Fruit fly (Drosophila melanogaster) whole organism, embryonic: ENCODE results near the gene Mgat4b.

ENCODE experiments used
- Bgb ChIP-seq: fragments of 200-800 bp; sonication (Bioruptor generic); IDR thresholded peaks from 2 replicates; pipeline ENCODE4 v1.3.6; 2022; ENCODE audit warnings: missing biosample characterization, missing genetic modification characterization; ENCODE audit not compliant: partially characterized antibody
- CG10274 ChIP-seq: fragments of 200-800 bp; sonication (Bioruptor generic); optimal IDR thresholded peaks from 3 replicates; lab custom pipeline; 2017; ENCODE audit warnings: missing biosample characterization, mild to moderate bottlenecking, missing genetic modification characterization
- CG10654 ChIP-seq: fragments of 200-800 bp; sonication (Bioruptor generic); optimal IDR thresholded peaks from 2 replicates; lab custom pipeline; 2016; ENCODE audit warnings: missing biosample characterization, missing genetic modification characterization
- CG11560 ChIP-seq: fragments of 200-800 bp; sonication (Bioruptor generic); IDR thresholded peaks from 3 replicates; pipeline ENCODE4 v1.3.6; 2022; ENCODE audit warnings: missing biosample characterization, missing genetic modification characterization
- CG1529 ChIP-seq: fragments of 200-800 bp; sonication (Bioruptor generic); optimal IDR thresholded peaks from 3 replicates; lab custom pipeline; 2018; ENCODE audit warnings: missing biosample characterization, missing genetic modification characterization
- CG30431 ChIP-seq: fragments of 200-800 bp; sonication (Bioruptor generic); optimal IDR thresholded peaks from 2 replicates; lab custom pipeline; 2017; ENCODE audit warnings: missing biosample characterization, missing genetic modification characterization
- CG3163 ChIP-seq: fragments of 200-800 bp; sonication (Bioruptor generic); optimal IDR thresholded peaks from 3 replicates; lab custom pipeline; 2016; ENCODE audit warnings: missing biosample characterization, missing genetic modification characterization
- CG4707 ChIP-seq: fragments of 200-800 bp; sonication (Bioruptor generic); optimal IDR thresholded peaks from 2 replicates; lab custom pipeline; 2018; ENCODE audit warnings: missing biosample characterization, mild to moderate bottlenecking, missing genetic modification characterization, moderate library complexity
- CG5245 ChIP-seq: fragments of 200-800 bp; sonication (Bioruptor generic); optimal IDR thresholded peaks from 3 replicates; lab custom pipeline; 2016; ENCODE audit warnings: missing biosample characterization, missing genetic modification characterization
- CG6765 ChIP-seq: fragments of 200-800 bp; sonication (Bioruptor generic); optimal IDR thresholded peaks from 3 replicates; lab custom pipeline; 2017; ENCODE audit warnings: missing biosample characterization, mild to moderate bottlenecking, missing genetic modification characterization
- CG6791 ChIP-seq: fragments of 200-800 bp; sonication (Bioruptor generic); IDR thresholded peaks from 3 replicates; pipeline ENCODE4 v1.3.6; 2022; ENCODE audit warnings: missing biosample characterization, missing genetic modification characterization; ENCODE audit not compliant: partially characterized antibody
- CG7372 ChIP-seq: fragments of 200-800 bp; sonication (Bioruptor generic); IDR thresholded peaks from 2 replicates; pipeline ENCODE4 v1.3.6; 2022; ENCODE audit warnings: missing biosample characterization, missing genetic modification characterization
- CG7745 ChIP-seq: fragments of 200-800 bp; sonication (Bioruptor generic); optimal IDR thresholded peaks from 2 replicates; lab custom pipeline; 2018; ENCODE audit warnings: missing biosample characterization, mild to moderate bottlenecking, missing genetic modification characterization, moderate library complexity
- CG9817 ChIP-seq: fragments of 200-800 bp; sonication (Bioruptor generic); optimal IDR thresholded peaks from 2 replicates; lab custom pipeline; 2018; ENCODE audit warnings: missing biosample characterization, mild to moderate bottlenecking, missing genetic modification characterization, moderate library complexity
- Deaf1 ChIP-seq: fragments of 200-800 bp; optimal IDR thresholded peaks from 3 replicates; lab custom pipeline; 2019; ENCODE audit warnings: missing biosample characterization, mild to moderate bottlenecking, missing genetic modification characterization, moderate library complexity
- Dfd ChIP-seq, 2 experiments: fragments of >200 bp; optimal IDR thresholded peaks; 2 replicates each; lab custom pipeline; 2017; ENCODE audit warnings: missing biosample characterization in 2 of 2, missing genetic modification characterization in 2 of 2
- Drgx ChIP-seq: fragments of 200-800 bp; sonication (Bioruptor generic); IDR thresholded peaks from 2 replicates; pipeline ENCODE4 v1.3.6; 2022; ENCODE audit warnings: missing biosample characterization, missing genetic modification characterization
- Elba2 ChIP-seq: fragments of 200-800 bp; sonication (Bioruptor generic); optimal IDR thresholded peaks from 3 replicates; lab custom pipeline; 2016; ENCODE audit warnings: missing biosample characterization, missing genetic modification characterization
- Fer1 ChIP-seq: fragments of 200-800 bp; sonication (Bioruptor generic); optimal IDR thresholded peaks from 2 replicates; lab custom pipeline; 2017; ENCODE audit warnings: missing biosample characterization, mild to moderate bottlenecking, missing genetic modification characterization
- GATAe ChIP-seq: fragments of 200-800 bp; sonication (Bioruptor generic); conservative IDR thresholded peaks from 2 replicates; pipeline ENCODE4 v1.3.6; 2022; ENCODE audit warnings: missing biosample characterization, missing genetic modification characterization
- Gug ChIP-seq: fragments of 200-800 bp; sonication (Bioruptor generic); IDR thresholded peaks from 4 replicates; pipeline ENCODE4 v1.3.6; 2022; ENCODE audit warnings: missing biosample characterization, missing genetic modification characterization
- Hmx ChIP-seq: fragments of 200-800 bp; sonication (Bioruptor generic); optimal IDR thresholded peaks from 2 replicates; lab custom pipeline; 2016; ENCODE audit warnings: missing biosample characterization, missing genetic modification characterization
- Mad ChIP-seq: fragments of 200-800 bp; sonication (Bioruptor generic); optimal IDR thresholded peaks from 2 replicates; lab custom pipeline; 2016; ENCODE audit warnings: missing biosample characterization, missing genetic modification characterization
- NC2α ChIP-seq: fragments of 200-800 bp; sonication (Bioruptor generic); optimal IDR thresholded peaks from 2 replicates; lab custom pipeline; 2016; ENCODE audit warnings: missing biosample characterization, missing genetic modification characterization
- Nf-YC ChIP-seq: fragments of 200-800 bp; optimal IDR thresholded peaks from 3 replicates; lab custom pipeline; 2019; ENCODE audit warnings: missing biosample characterization, mild to moderate bottlenecking, missing genetic modification characterization, moderate library complexity
- Optix ChIP-seq: fragments of 200-800 bp; sonication (Bioruptor generic); IDR thresholded peaks from 3 replicates; pipeline ENCODE4 v1.3.6; 2022; ENCODE audit warnings: missing biosample characterization, missing genetic modification characterization
- Side ChIP-seq: fragments of 200-800 bp; sonication (Bioruptor generic); optimal IDR thresholded peaks from 2 replicates; lab custom pipeline; 2016; ENCODE audit warnings: missing biosample characterization, missing genetic modification characterization
- Sin3A ChIP-seq: fragments of >200 bp; optimal IDR thresholded peaks from 2 replicates; lab custom pipeline; 2018
- Vsx1 ChIP-seq: fragments of 200-800 bp; sonication (Bioruptor generic); optimal IDR thresholded peaks from 2 replicates; lab custom pipeline; 2017; ENCODE audit warnings: missing biosample characterization, mild to moderate bottlenecking, missing genetic modification characterization, missing genetic modification reagents
- YL-1 ChIP-seq: fragments of 200-800 bp; sonication (Bioruptor generic); optimal IDR thresholded peaks from 3 replicates; lab custom pipeline; 2017; ENCODE audit warnings: missing biosample characterization, mild to moderate bottlenecking, missing genetic modification characterization
- bab2 ChIP-seq: fragments of 200-800 bp; sonication (Bioruptor generic); optimal IDR thresholded peaks from 2 replicates; lab custom pipeline; 2016; ENCODE audit warnings: missing biosample characterization, missing genetic modification characterization
- caup ChIP-seq: fragments of 200-800 bp; sonication (Bioruptor generic); optimal IDR thresholded peaks from 3 replicates; lab custom pipeline; 2017; ENCODE audit warnings: missing biosample characterization, mild to moderate bottlenecking, missing genetic modification characterization, moderate library complexity; ENCODE audit not compliant: severe bottlenecking
- cwo ChIP-seq: fragments of 200-800 bp; sonication (Bioruptor generic); optimal IDR thresholded peaks from 3 replicates; lab custom pipeline; 2017; ENCODE audit warnings: missing biosample characterization, missing genetic modification characterization, mild to moderate bottlenecking, moderate library complexity, missing genetic modification reagents
- dati ChIP-seq: fragments of 200-800 bp; sonication (Bioruptor generic); IDR thresholded peaks from 2 replicates; pipeline ENCODE4 v1.3.6; 2022; ENCODE audit warnings: missing biosample characterization, missing genetic modification characterization
- dmrt99B ChIP-seq: fragments of 200-800 bp; sonication (Bioruptor generic); optimal IDR thresholded peaks from 2 replicates; lab custom pipeline; 2018; ENCODE audit warnings: missing biosample characterization, mild to moderate bottlenecking, missing genetic modification characterization, moderate library complexity
- gce ChIP-seq: fragments of 200-800 bp; sonication (Bioruptor generic); IDR thresholded peaks from 3 replicates; pipeline ENCODE4 v1.3.6; 2022; ENCODE audit warnings: missing biosample characterization, missing genetic modification characterization
- grau ChIP-seq: fragments of 200-800 bp; optimal IDR thresholded peaks from 3 replicates; lab custom pipeline; 2019; ENCODE audit warnings: missing biosample characterization, mild to moderate bottlenecking, missing genetic modification characterization, moderate library complexity
- gro ChIP-seq: fragments of 200-800 bp; sonication (Bioruptor generic); optimal IDR thresholded peaks from 2 replicates; lab custom pipeline; 2016; ENCODE audit warnings: missing biosample characterization, missing genetic modification characterization
- hb ChIP-seq: fragments of 200-800 bp; sonication (Bioruptor generic); IDR thresholded peaks from 3 replicates; pipeline ENCODE4 v1.3.6; 2022; ENCODE audit warnings: missing biosample characterization, missing genetic modification characterization; ENCODE audit not compliant: partially characterized antibody
- hbn ChIP-seq: fragments of 200-800 bp; sonication (Bioruptor generic); IDR thresholded peaks from 2 replicates; pipeline ENCODE4 v1.3.6; 2022; ENCODE audit warnings: missing biosample characterization, missing genetic modification characterization; ENCODE audit not compliant: partially characterized antibody
- inv ChIP-seq: fragments of 200-800 bp; sonication (Bioruptor generic); IDR thresholded peaks from 2 replicates; pipeline ENCODE4 v1.3.6; 2022; ENCODE audit warnings: missing biosample characterization, missing genetic modification characterization; ENCODE audit not compliant: partially characterized antibody
- kah ChIP-seq: fragments of 200-800 bp; sonication (Bioruptor generic); optimal IDR thresholded peaks from 2 replicates; lab custom pipeline; 2018; ENCODE audit warnings: missing biosample characterization, mild to moderate bottlenecking, missing genetic modification characterization
- lbe ChIP-seq: fragments of 200-800 bp; sonication (Bioruptor generic); optimal IDR thresholded peaks from 2 replicates; lab custom pipeline; 2016; ENCODE audit warnings: missing biosample characterization, mild to moderate bottlenecking, missing genetic modification characterization
- lmd ChIP-seq: fragments of 200-800 bp; sonication (Bioruptor generic); IDR thresholded peaks from 2 replicates; pipeline ENCODE4 v1.3.6; 2022; ENCODE audit warnings: missing biosample characterization, missing genetic modification characterization
- ro ChIP-seq: fragments of 200-800 bp; sonication (Bioruptor generic); IDR thresholded peaks from 2 replicates; pipeline ENCODE4 v1.3.6; 2022; ENCODE audit warnings: missing biosample characterization, missing genetic modification characterization
- sc ChIP-seq, 3 experiments: fragments of >200 bp in 2 of 3; fragments of 200-800 bp in 1 of 3; sonication (Bioruptor generic) in 1 of 3; optimal IDR thresholded peaks; 2 replicates in 2 of 3; 3 replicates in 1 of 3; lab custom pipeline; 2017; ENCODE audit warnings: mild to moderate bottlenecking in 1 of 3, missing biosample characterization in 1 of 3, missing genetic modification characterization in 1 of 3, missing genetic modification reagents in 1 of 3
- seq ChIP-seq: fragments of 200-800 bp; sonication (Bioruptor generic); IDR thresholded peaks from 2 replicates; pipeline ENCODE4 v1.3.6; 2022; ENCODE audit warnings: missing biosample characterization, missing genetic modification characterization
- tx ChIP-seq: fragments of 200-800 bp; sonication (Bioruptor generic); optimal IDR thresholded peaks from 2 replicates; lab custom pipeline; 2016; ENCODE audit warnings: missing biosample characterization, missing genetic modification characterization
- zfh1 ChIP-seq: fragments of 200-800 bp; sonication (Bioruptor generic); IDR thresholded peaks from 3 replicates; pipeline ENCODE4 v1.3.6; 2022; ENCODE audit warnings: missing biosample characterization, missing genetic modification characterization

The Mgat4b gene

dm6 chr3L:14786230-14786850 lies 17.3 kb upstream of the Mgat4b start, which contains the start of the genes bmm and Tdrd3 (continued):
- TF ChIP-seq inv (GFP tag; lab: Robert Waterston, UW) (peak; percentile 87), gro (GFP tag; lab: Kevin White, UChicago) (no peak), CG10654 (GFP tag; lab: Kevin White, UChicago) (peak; percentile 82), Mad (GFP tag; lab: Kevin White, UChicago) (peak; percentile 22), seq (GFP tag; lab: Robert Waterston, UW) (peak; percentile 53; the same call in 1 of the 2 replicates), tx (peak; percentile 32), Elba2 (GFP tag; lab: Kevin White, UChicago) (peak; percentile 36), kah (peak; percentile 48), hb (GFP tag; lab: Robert Waterston, UW) (peak; percentile 84), CG7745 (no peak), CG11560 (tag; lab: Robert Waterston, UW) (peak; percentile 27; the same call in 1 of the 3 replicates), cwo (peak; percentile 69), dmrt99B (tag; lab: Kevin White, UChicago) (peak; percentile 76), caup (GFP tag; lab: Kevin White, UChicago) (peak; percentile 45), CG5245 (peak; percentile 37), Drgx (peak; percentile 50; the same call in 1 of the 2 replicates), CG1529 (no peak), lmd (GFP tag; lab: Robert Waterston, UW) (peak; percentile 84), CG7372 (GFP tag; lab: Robert Waterston, UW) (peak; percentile 70), CG3163 (GFP tag; lab: Kevin White, UChicago) (peak; percentile 18), CG6791 (GFP tag; lab: Robert Waterston, UW) (peak; percentile 79), CG4707 (peak; percentile 51), zfh1 (GFP tag; lab: Robert Waterston, UW) (peak; percentile 67; the same call in 2 of the 3 replicates), Dfd (GFP tag; optimal IDR thresholded peaks at IDR 0.05; lab: Kevin White, UChicago) (no peak), CG9817 (tag; lab: Kevin White, UChicago) (peak; percentile 86), Side (peak; percentile 31), dati (GFP tag; lab: Robert Waterston, UW) (0 out of 2 replicates have a peak, but pooled peaks have one; percentile 23), Gug (GFP tag; lab: Robert Waterston, UW) (peak; percentile 92), Fer1 (GFP tag; lab: Kevin White, UChicago) (peak; percentile 74), gce (GFP tag; lab: Robert Waterston, UW) (no peak; the same call in 2 of the 3 replicates), hbn (peak; percentile 93), Hmx (no peak), Sin3A (lab: Kevin White, UChicago) (peak; percentile 12), NC2α (GFP tag; lab: Kevin White, UChicago) (peak; percentile 30), Vsx1 (GFP tag; lab: Kevin White, UChicago) (peak; percentile 53), CG30431 (GFP tag; lab: Kevin White, UChicago) (peak; percentile 38), grau (tag; lab: Kevin White, UChicago) (peak; percentile 90), CG10274 (GFP tag; lab: Kevin White, UChicago) (no peak), CG6765 (GFP tag; lab: Kevin White, UChicago) (peak; percentile 81), bab2 (peak; percentile 65), Nf-YC (tag; lab: Kevin White, UChicago) (peak; percentile 81), Deaf1 (tag; lab: Kevin White, UChicago) (peak; percentile 54), lbe (GFP tag; lab: Kevin White, UChicago) (peak; percentile 44), ro (GFP tag; lab: Robert Waterston, UW) (0 out of 2 replicates have a peak, but pooled peaks have one; percentile 19), Bgb (GFP tag; lab: Robert Waterston, UW) (peak; percentile 83), Optix (peak; percentile 64; the same call in 1 of the 3 replicates), YL-1 (GFP tag; lab: Kevin White, UChicago) (peak; percentile 52), GATAe (GFP tag; lab: Robert Waterston, UW) (no peak), sc (optimal IDR thresholded peaks at IDR 0.05; lab: Kevin White, UChicago) (no peak), sc (GFP tag; optimal IDR thresholded peaks at IDR 0.05; lab: Kevin White, UChicago) (peak; percentile 27)
